Worm (Caenorhabditis elegans) whole organism, L4/young adult: ENCODE measurements around the gene C27A2.12.

Source experiments
- W03F9.2 ChIP-seq: fragments of 150-350 bp; optimal IDR thresholded peaks from 2 replicates; lab custom pipeline; 2014; ENCODE audit warnings: missing biosample characterization, missing genetic modification characterization
- him-1 ChIP-seq: sonication (generic microtip); optimal IDR thresholded peaks from 2 replicates; lab custom pipeline; 2016; ENCODE audit warnings: missing genotype, missing genetic modification reagents, missing genetic modification characterization, missing compliant biosample characterization

ce11 chrII:5092362-5093281 lies 34.7 kb upstream of the C27A2.12 start, which contains the start of gene C04G6.2:
- TF ChIP-seq W03F9.2 (tag; lab: Kevin White, UChicago), result no peak
- TF ChIP-seq him-1, result no peak
